Fruit fly (Drosophila melanogaster): ENCODE data around the gene CG9915.

Gene CG9915

dm6 chrX:16286083-16286666 is 26.8 kb downstream of the CG9915 start, which contains the start of gene UQCR-14 (continued):
- TF ChIP-seq CG15269 (tag; optimal IDR thresholded peaks at IDR 0.05), result peak; percentile 10
- TF ChIP-seq CG14860 (GFP tag; IDR thresholded peaks at IDR 0.05; ENCODE audit: partially characterized antibody), result peak; percentile 96
- TF ChIP-seq Sry-δ (GFP tag; optimal IDR thresholded peaks at IDR 0.05), result peak; percentile 97
- peak; percentile 53 for TF ChIP-seq CG32532 (GFP tag; IDR thresholded peaks at IDR 0.05)
- no peak for TF ChIP-seq E2f1 (GFP tag; IDR thresholded peaks at IDR 0.05)
- TF ChIP-seq CG7987 (GFP tag; optimal IDR thresholded peaks at IDR 0.05), result peak; percentile 3
- no peak for TF ChIP-seq slp2 (GFP tag; optimal IDR thresholded peaks at IDR 0.05)
- peak; percentile 97 for TF ChIP-seq hb (GFP tag; IDR thresholded peaks at IDR 0.05; ENCODE audit: partially characterized antibody)
- no peak for TF ChIP-seq CG11723 (GFP tag; optimal IDR thresholded peaks at IDR 0.05)
- peak; percentile 38 for TF ChIP-seq CG4854 (GFP tag; optimal IDR thresholded peaks at IDR 0.05)
- peak; percentile 21; the same call in 1 of the 3 replicates for TF ChIP-seq CG2199 (GFP tag; IDR thresholded peaks at IDR 0.05)
- no peak for TF ChIP-seq Sox100B (GFP tag; optimal IDR thresholded peaks at IDR 0.05)
- TF ChIP-seq lbe (GFP tag; optimal IDR thresholded peaks at IDR 0.05), result peak; percentile 37
- no peak for TF ChIP-seq unpg (GFP tag; optimal IDR thresholded peaks at IDR 0.05)
- TF ChIP-seq prd (optimal IDR thresholded peaks at IDR 0.05), result no peak
- TF ChIP-seq prd (GFP tag; IDR thresholded peaks at IDR 0.05), result no peak
- TF ChIP-seq hkb (optimal IDR thresholded peaks at IDR 0.05), result no peak
- peak; percentile 18; the same call in 1 of the 2 replicates for TF ChIP-seq hkb (GFP tag; IDR thresholded peaks at IDR 0.05)
- no peak for TF ChIP-seq CG4404 (GFP tag; IDR thresholded peaks at IDR 0.05)
- no peak for TF ChIP-seq Jarid2 (GFP tag; optimal IDR thresholded peaks at IDR 0.05)
- TF ChIP-seq cato (GFP tag; optimal IDR thresholded peaks at IDR 0.05; ENCODE audit: borderline replicate concordance), result no peak
- TF ChIP-seq CG31441 (GFP tag; IDR thresholded peaks at IDR 0.05), result peak; percentile 29; the same call in 1 of the 2 replicates
- peak in 1 of 2 experiments; percentile 2 for TF ChIP-seq insv (GFP tag; optimal IDR thresholded peaks at IDR 0.05)
- TF ChIP-seq CG12236 (GFP tag; optimal IDR thresholded peaks at IDR 0.05), result no peak
- TF ChIP-seq disco-r (GFP tag; optimal IDR thresholded peaks at IDR 0.05), result no peak
- TF ChIP-seq jigr1 (GFP tag; IDR thresholded peaks at IDR 0.05), result no peak
- TF ChIP-seq ase (GFP tag; IDR thresholded peaks at IDR 0.05), result 0 out of 3 replicates have a peak, but pooled peaks have one; percentile 27
- TF ChIP-seq CG8388 (GFP tag; optimal IDR thresholded peaks at IDR 0.05), result no peak
- TF ChIP-seq mld (GFP tag; IDR thresholded peaks at IDR 0.05; ENCODE audit: partially characterized antibody), result peak; percentile 94
- peak; percentile 4 for TF ChIP-seq NfI (GFP tag; optimal IDR thresholded peaks at IDR 0.05)
- peak; percentile 99 for TF ChIP-seq Dref (GFP tag; IDR thresholded peaks at IDR 0.05)
- no peak for TF ChIP-seq fd3F (GFP tag; optimal IDR thresholded peaks at IDR 0.05)
- no peak for TF ChIP-seq Elba2 (GFP tag; optimal IDR thresholded peaks at IDR 0.05)
- no peak for TF ChIP-seq pita (GFP tag; optimal IDR thresholded peaks at IDR 0.05)
- TF ChIP-seq CG14965 (GFP tag; optimal IDR thresholded peaks at IDR 0.05; ENCODE audit: borderline replicate concordance), result no peak
- TF ChIP-seq CG12104 (GFP tag; optimal IDR thresholded peaks at IDR 0.05), result no peak
- peak; percentile 28 for TF ChIP-seq Sin3A (optimal IDR thresholded peaks at IDR 0.05)
- no peak for TF ChIP-seq CG10274 (GFP tag; optimal IDR thresholded peaks at IDR 0.05)
- peak; percentile 53 for TF ChIP-seq grau (tag; optimal IDR thresholded peaks at IDR 0.05)
- TF ChIP-seq Ptx1 (GFP tag; IDR thresholded peaks at IDR 0.05), result no peak
- peak; percentile 90 for TF ChIP-seq sens (GFP tag)
- TF ChIP-seq CG6765 (GFP tag; optimal IDR thresholded peaks at IDR 0.05), result no peak
- TF ChIP-seq Fer3 (tag; optimal IDR thresholded peaks at IDR 0.05), result peak; percentile 24
- no peak for TF ChIP-seq pros (GFP tag; optimal IDR thresholded peaks at IDR 0.05)
- no peak for TF ChIP-seq CG10959 (GFP tag; IDR thresholded peaks at IDR 0.05)
- peak; percentile 17; the same call in 1 of the 2 replicates for TF ChIP-seq CG10366 (GFP tag; IDR thresholded peaks at IDR 0.05)
- TF ChIP-seq CG8944 (GFP tag; optimal IDR thresholded peaks at IDR 0.05), result no peak
- 0 out of 2 replicates have a peak, but pooled peaks have one; percentile 6 for TF ChIP-seq CG5953 (GFP tag; IDR thresholded peaks at IDR 0.05)
- peak; percentile 44; the same call in 1 of the 2 replicates for TF ChIP-seq CG6272 (GFP tag; IDR thresholded peaks at IDR 0.05)
- no peak for TF ChIP-seq CG17612 (GFP tag; IDR thresholded peaks at IDR 0.05)
- peak; percentile 80 for TF ChIP-seq HmgZ (tag; optimal IDR thresholded peaks at IDR 0.05)

All from whole organism, embryonic.